Fruit fly (Drosophila melanogaster) whole organism, pupa: Measurements from ENCODE around the gene skd.
A peak's percentile ranks its signal among the peaks of the same experiment; 100 is the strongest.

Source experiments
- CG10348 ChIP-seq: fragments of 200-800 bp; sonication (Bioruptor generic); IDR thresholded peaks from 2 replicates; pipeline ENCODE4 v1.3.6; 2022; ENCODE audit warnings: missing biosample characterization, missing genetic modification characterization
- CG12605 ChIP-seq: fragments of 200-800 bp; sonication (Bioruptor generic); IDR thresholded peaks from 2 replicates; pipeline ENCODE4 v1.3.6; 2022; ENCODE audit warnings: missing biosample characterization, missing genetic modification characterization
- CG13204 ChIP-seq: fragments of 200-800 bp; sonication (Bioruptor generic); optimal IDR thresholded peaks from 2 replicates; lab custom pipeline; 2018; ENCODE audit warnings: missing biosample characterization, mild to moderate bottlenecking, missing genetic modification characterization, moderate library complexity
- CG14655 ChIP-seq: fragments of 200-800 bp; sonication (Bioruptor generic); optimal IDR thresholded peaks from 3 replicates; lab custom pipeline; 2017; ENCODE audit warnings: mild to moderate bottlenecking, missing biosample characterization, missing genetic modification reagents, missing genetic modification characterization
- CG15710 ChIP-seq: fragments of 200-800 bp; sonication (Bioruptor generic); optimal IDR thresholded peaks from 2 replicates; lab custom pipeline; 2018; ENCODE audit warnings: missing biosample characterization, mild to moderate bottlenecking, missing genetic modification characterization, moderate library complexity
- CG17806 ChIP-seq: fragments of 200-800 bp; sonication (Bioruptor generic); optimal IDR thresholded peaks from 2 replicates; lab custom pipeline; 2018; ENCODE audit warnings: missing biosample characterization, mild to moderate bottlenecking, missing genetic modification characterization, moderate library complexity
- CG32121 ChIP-seq: fragments of 200-800 bp; sonication (Bioruptor generic); IDR thresholded peaks from 2 replicates; pipeline ENCODE4 v1.3.6; 2022; ENCODE audit warnings: missing biosample characterization, missing genetic modification characterization
- CG34367 ChIP-seq: fragments of 200-800 bp; sonication (Bioruptor generic); optimal IDR thresholded peaks from 2 replicates; lab custom pipeline; 2018; ENCODE audit warnings: missing biosample characterization, mild to moderate bottlenecking, missing genetic modification characterization
- CG4496 ChIP-seq: fragments of 200-800 bp; sonication (Bioruptor generic); IDR thresholded peaks from 3 replicates; pipeline ENCODE4 v1.3.6; 2022; ENCODE audit warnings: missing biosample characterization, missing genetic modification characterization
- CG8159 ChIP-seq: fragments of 200-800 bp; sonication (Bioruptor generic); optimal IDR thresholded peaks from 3 replicates; lab custom pipeline; 2018; ENCODE audit warnings: missing biosample characterization, mild to moderate bottlenecking, missing genetic modification characterization, moderate library complexity
- CG8301 ChIP-seq: fragments of 200-800 bp; sonication (Bioruptor generic); optimal IDR thresholded peaks from 2 replicates; lab custom pipeline; 2018; ENCODE audit warnings: missing biosample characterization, mild to moderate bottlenecking, missing genetic modification characterization
- CG9948 ChIP-seq: fragments of 200-800 bp; sonication (Bioruptor generic); optimal IDR thresholded peaks from 2 replicates; lab custom pipeline; 2018; ENCODE audit warnings: missing biosample characterization, mild to moderate bottlenecking, missing genetic modification characterization, moderate library complexity
- D1 ChIP-seq: fragments of 200-800 bp; sonication (Bioruptor generic); optimal IDR thresholded peaks from 2 replicates; lab custom pipeline; 2018; ENCODE audit warnings: missing biosample characterization, mild to moderate bottlenecking, missing genetic modification characterization, moderate library complexity
- EcR ChIP-seq: fragments of 200-800 bp; sonication (Bioruptor generic); optimal IDR thresholded peaks from 3 replicates; lab custom pipeline; 2019; ENCODE audit warnings: missing biosample characterization, missing genetic modification characterization, mild to moderate bottlenecking, moderate library complexity, missing genetic modification reagents
- Ets98B ChIP-seq: fragments of 200-800 bp; sonication (Bioruptor generic); IDR thresholded peaks from 2 replicates; pipeline ENCODE4 v1.3.6; 2022; ENCODE audit warnings: missing biosample characterization, missing genetic modification characterization
- Pif1A ChIP-seq: fragments of 200-800 bp; sonication (Bioruptor generic); optimal IDR thresholded peaks from 3 replicates; lab custom pipeline; 2016; ENCODE audit warnings: missing biosample characterization, missing genetic modification characterization
- Pif1B ChIP-seq: fragments of 200-800 bp; sonication (Bioruptor generic); optimal IDR thresholded peaks from 3 replicates; lab custom pipeline; 2016; ENCODE audit warnings: missing biosample characterization, missing genetic modification characterization
- Snoo ChIP-seq: fragments of 200-800 bp; sonication (Bioruptor generic); optimal IDR thresholded peaks from 3 replicates; lab custom pipeline; 2017; ENCODE audit warnings: missing biosample characterization, mild to moderate bottlenecking, missing genetic modification characterization, inconsistent platforms
- fd96Ca ChIP-seq: fragments of 200-800 bp; sonication (Bioruptor generic); IDR thresholded peaks from 3 replicates; pipeline ENCODE4 v1.3.6; 2022; ENCODE audit warnings: missing biosample characterization, missing genetic modification characterization
- gl ChIP-seq: fragments of 200-800 bp; sonication (Bioruptor generic); optimal IDR thresholded peaks from 2 replicates; lab custom pipeline; 2018; ENCODE audit warnings: missing biosample characterization, mild to moderate bottlenecking, missing genetic modification characterization
- rn ChIP-seq: fragments of 200-800 bp; sonication (Bioruptor generic); IDR thresholded peaks from 2 replicates; pipeline ENCODE4 v1.3.6; 2022; ENCODE audit warnings: missing biosample characterization, missing genetic modification characterization

Gene skd

dm6 chr3L:20984414-20985208 lies 42.6 kb downstream of the skd start:
- no peak for TF ChIP-seq CG14655 (GFP tag; lab: Kevin White, UChicago)
- TF ChIP-seq EcR = peak; percentile 34
- peak; percentile 38 for TF ChIP-seq CG13204
- TF ChIP-seq gl (tag; lab: Kevin White, UChicago) = no peak
- TF ChIP-seq Pif1A = no peak

dm6 chr3L:20983309-20983708 lies 43.9 kb downstream of the skd start:
- peak; percentile 41 for TF ChIP-seq Pif1A
- TF ChIP-seq CG13204 = no peak
- TF ChIP-seq CG8301 (tag; lab: Kevin White, UChicago) = peak; percentile 68
- TF ChIP-seq CG17806 (tag; lab: Kevin White, UChicago) = peak; percentile 39
- no peak for TF ChIP-seq Snoo (tag; lab: Kevin White, UChicago)
- peak; percentile 37 for TF ChIP-seq Pif1B
- TF ChIP-seq CG12605 = no peak
- no peak for TF ChIP-seq D1 (tag; lab: Kevin White, UChicago)
- peak; percentile 53 for TF ChIP-seq CG9948 (tag; lab: Kevin White, UChicago)
- no peak for TF ChIP-seq Ets98B (GFP tag; lab: Robert Waterston, UW)
- peak; percentile 42; the same call in 1 of the 3 replicates for TF ChIP-seq CG4496 (GFP tag; lab: Robert Waterston, UW)
- peak; percentile 76 for TF ChIP-seq CG14655 (GFP tag; lab: Kevin White, UChicago)
- peak; percentile 9 for TF ChIP-seq CG15710 (tag; lab: Kevin White, UChicago)
- TF ChIP-seq CG8159 (tag; lab: Kevin White, UChicago) = peak; percentile 38

dm6 chr3L:20982544-20982943 lies 44.7 kb downstream of the skd start:
- peak; percentile 55 for TF ChIP-seq CG14655 (GFP tag; lab: Kevin White, UChicago)
- TF ChIP-seq CG8301 (tag; lab: Kevin White, UChicago) = peak; percentile 24
- TF ChIP-seq D1 (tag; lab: Kevin White, UChicago) = no peak

- TF ChIP-seq CG15710 (tag; lab: Kevin White, UChicago) (peak; percentile 8), CG14655 (GFP tag; lab: Kevin White, UChicago) (peak; percentile 55), EcR (no peak), Pif1A (peak; percentile 2), rn (GFP tag; lab: Robert Waterston, UW) (0 out of 2 replicates have a peak, but pooled peaks have one; percentile 17), Ets98B (GFP tag; lab: Robert Waterston, UW) (no peak), CG9948 (tag; lab: Kevin White, UChicago) (peak; percentile 30), fd96Ca (GFP tag; lab: Robert Waterston, UW) (no peak), CG8301 (tag; lab: Kevin White, UChicago) (peak; percentile 42), CG34367 (tag; lab: Kevin White, UChicago) (no peak), CG4496 (GFP tag; lab: Robert Waterston, UW) (no peak), CG8159 (tag; lab: Kevin White, UChicago) (peak; percentile 26), Pif1B (peak; percentile 18), Snoo (tag; lab: Kevin White, UChicago) (no peak), CG13204 (no peak), gl (tag; lab: Kevin White, UChicago) (no peak), CG10348 (GFP tag; lab: Robert Waterston, UW) (no peak), CG12605 (no peak), D1 (tag; lab: Kevin White, UChicago) (no peak), CG32121 (GFP tag; lab: Robert Waterston, UW) (no peak), CG17806 (tag; lab: Kevin White, UChicago) (peak; percentile 26)
These were observed 45.5 kb downstream of the skd start for dm6 chr3L:20981724-20982123.

dm6 chr3L:20980499-20980898 lies 46.7 kb downstream of the skd start:
- no peak for TF ChIP-seq Snoo (tag; lab: Kevin White, UChicago)
- peak; percentile 11 for TF ChIP-seq CG8301 (tag; lab: Kevin White, UChicago)
- no peak for TF ChIP-seq Pif1B
- TF ChIP-seq CG13204 = no peak
- no peak for TF ChIP-seq CG17806 (tag; lab: Kevin White, UChicago)
- TF ChIP-seq CG14655 (GFP tag; lab: Kevin White, UChicago) = peak; percentile 17

- TF ChIP-seq EcR (no peak), gl (tag; lab: Kevin White, UChicago) (no peak), fd96Ca (GFP tag; lab: Robert Waterston, UW) (no peak), CG4496 (GFP tag; lab: Robert Waterston, UW) (no peak), CG8301 (tag; lab: Kevin White, UChicago) (no peak), CG34367 (tag; lab: Kevin White, UChicago) (no peak), CG17806 (tag; lab: Kevin White, UChicago) (no peak), CG15710 (tag; lab: Kevin White, UChicago) (no peak), Ets98B (GFP tag; lab: Robert Waterston, UW) (no peak), CG12605 (no peak), CG13204 (no peak), CG10348 (GFP tag; lab: Robert Waterston, UW) (no peak), rn (GFP tag; lab: Robert Waterston, UW) (no peak), CG8159 (tag; lab: Kevin White, UChicago) (no peak), Pif1A (no peak)
- TF ChIP-seq, all 21 proteins: peak for 0
These were observed 50.1 kb downstream of the skd start for dm6 chr3L:20976967-20977720.
